Fruit fly (Drosophila melanogaster) whole organism, pupa: ENCODE measurements around the gene eIF5B.

Experiments
- CG12605 ChIP-seq: fragments of 200-800 bp; sonication (Bioruptor generic); IDR thresholded peaks from 2 replicates; pipeline ENCODE4 v1.3.6; 2022; ENCODE audit warnings: missing biosample characterization, missing genetic modification characterization
- CG14655 ChIP-seq: fragments of 200-800 bp; sonication (Bioruptor generic); optimal IDR thresholded peaks from 3 replicates; lab custom pipeline; 2017; ENCODE audit warnings: mild to moderate bottlenecking, missing biosample characterization, missing genetic modification reagents, missing genetic modification characterization
- CG32121 ChIP-seq: fragments of 200-800 bp; sonication (Bioruptor generic); IDR thresholded peaks from 2 replicates; pipeline ENCODE4 v1.3.6; 2022; ENCODE audit warnings: missing biosample characterization, missing genetic modification characterization

DNA sequence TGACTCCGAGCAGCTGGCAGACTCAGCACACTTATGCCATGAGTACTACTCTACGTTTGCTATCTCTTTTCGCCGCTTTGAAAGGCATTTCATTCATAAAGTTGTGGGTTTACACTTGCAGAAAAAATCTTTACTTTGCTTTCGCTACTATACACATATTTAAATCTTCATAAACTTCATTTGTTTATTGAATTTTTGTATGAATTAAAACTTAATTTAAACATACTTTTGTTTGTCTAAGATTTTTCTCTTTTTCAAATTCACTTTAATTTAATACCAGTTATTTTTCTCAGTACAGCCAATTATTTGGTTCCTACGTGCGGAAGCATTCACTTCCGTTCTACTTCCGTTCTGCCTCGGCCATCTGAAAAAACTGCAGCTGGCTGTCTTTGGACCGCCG is 22.3 kb downstream of the eIF5B start:
- TF ChIP-seq CG14655 (GFP tag; lab: Kevin White, UChicago) (peak; percentile 30), CG12605 (GFP tag; lab: Robert Waterston, UW) (peak; percentile 49; the same call in 1 of the 2 replicates), CG32121 (GFP tag; lab: Robert Waterston, UW) (no peak)
